Fruit fly (Drosophila melanogaster) whole organism, embryonic: ENCODE measurements around the gene CG32712.

Source experiments
- Blimp-1 ChIP-seq: fragments of 200-800 bp; sonication (Bioruptor generic); optimal IDR thresholded peaks from 3 replicates; lab custom pipeline; 2018; ENCODE audit warnings: missing biosample characterization, missing genetic modification characterization, mild to moderate bottlenecking, moderate library complexity, missing genetic modification reagents
- C15 ChIP-seq: fragments of 200-800 bp; sonication (Bioruptor generic); IDR thresholded peaks from 3 replicates; pipeline ENCODE4 v1.3.6; 2022; ENCODE audit warnings: missing biosample characterization, missing genetic modification characterization
- CG12071 ChIP-seq: fragments of 200-800 bp; sonication (Bioruptor generic); optimal IDR thresholded peaks from 3 replicates; lab custom pipeline; 2018; ENCODE audit warnings: missing biosample characterization, mild to moderate bottlenecking, missing genetic modification characterization
- CG14050 ChIP-seq: fragments of 200-800 bp; sonication (Bioruptor generic); IDR thresholded peaks from 3 replicates; pipeline ENCODE4 v1.3.6; 2022; ENCODE audit warnings: missing biosample characterization, missing genetic modification characterization
- CG14441 ChIP-seq: fragments of 200-800 bp; sonication (Bioruptor generic); IDR thresholded peaks from 2 replicates; pipeline ENCODE4 v1.3.6; 2022; ENCODE audit warnings: missing biosample characterization, missing genetic modification characterization
- CG15514 ChIP-seq: fragments of 200-800 bp; sonication (Bioruptor generic); optimal IDR thresholded peaks from 3 replicates; lab custom pipeline; 2017; ENCODE audit warnings: missing biosample characterization, missing genetic modification characterization, mild to moderate bottlenecking, moderate library complexity, missing genetic modification reagents
- CG15601 ChIP-seq: fragments of 200-800 bp; sonication (Bioruptor generic); optimal IDR thresholded peaks from 3 replicates; lab custom pipeline; 2019; ENCODE audit warnings: missing biosample characterization, mild to moderate bottlenecking, missing genetic modification characterization, moderate library complexity
- CG17328 ChIP-seq: fragments of 200-800 bp; sonication (Bioruptor generic); IDR thresholded peaks from 2 replicates; pipeline ENCODE4 v1.3.6; 2022; ENCODE audit warnings: missing biosample characterization, missing genetic modification characterization
- CG17802 ChIP-seq: fragments of 200-800 bp; sonication (Bioruptor generic); optimal IDR thresholded peaks from 2 replicates; lab custom pipeline; 2018; ENCODE audit warnings: missing biosample characterization, mild to moderate bottlenecking, missing genetic modification characterization, moderate library complexity
- CG1792 ChIP-seq: fragments of 200-800 bp; sonication (Bioruptor generic); optimal IDR thresholded peaks from 2 replicates; lab custom pipeline; 2016; ENCODE audit warnings: missing biosample characterization, missing genetic modification characterization
- CG18262 ChIP-seq: fragments of 200-800 bp; optimal IDR thresholded peaks from 3 replicates; lab custom pipeline; 2019; ENCODE audit warnings: missing biosample characterization, mild to moderate bottlenecking, missing genetic modification characterization, moderate library complexity
- CG2116 ChIP-seq: fragments of 200-800 bp; sonication (Bioruptor generic); optimal IDR thresholded peaks from 3 replicates; lab custom pipeline; 2018; ENCODE audit warnings: missing biosample characterization, mild to moderate bottlenecking, missing genetic modification characterization
- CG2129 ChIP-seq: fragments of 200-800 bp; sonication (Bioruptor generic); IDR thresholded peaks from 2 replicates; pipeline ENCODE4 v1.3.6; 2022; ENCODE audit warnings: missing biosample characterization, missing genetic modification characterization; ENCODE audit not compliant: partially characterized antibody
- CG3065 ChIP-seq: fragments of 200-800 bp; sonication (Bioruptor generic); optimal IDR thresholded peaks from 2 replicates; lab custom pipeline; 2016; ENCODE audit warnings: missing biosample characterization, missing genetic modification characterization
- CG31388 ChIP-seq: fragments of 200-800 bp; sonication (Bioruptor generic); optimal IDR thresholded peaks from 2 replicates; lab custom pipeline; 2016; ENCODE audit warnings: missing biosample characterization, missing genetic modification characterization
- CG33213 ChIP-seq: fragments of 200-800 bp; sonication (Bioruptor generic); optimal IDR thresholded peaks from 3 replicates; lab custom pipeline; 2016; ENCODE audit warnings: missing biosample characterization, missing genetic modification characterization
- CG34422 ChIP-seq: fragments of 200-800 bp; sonication (Bioruptor generic); IDR thresholded peaks from 3 replicates; pipeline ENCODE4 v1.3.6; 2022; ENCODE audit warnings: missing biosample characterization, missing genetic modification characterization
- CG3838 ChIP-seq: fragments of 200-800 bp; sonication (Bioruptor generic); optimal IDR thresholded peaks from 3 replicates; lab custom pipeline; 2016; ENCODE audit warnings: missing biosample characterization, missing genetic modification characterization
- CG4707 ChIP-seq: fragments of 200-800 bp; sonication (Bioruptor generic); optimal IDR thresholded peaks from 2 replicates; lab custom pipeline; 2018; ENCODE audit warnings: missing biosample characterization, mild to moderate bottlenecking, missing genetic modification characterization, moderate library complexity
- CG7987 ChIP-seq: fragments of 200-800 bp; sonication (Bioruptor generic); optimal IDR thresholded peaks from 2 replicates; lab custom pipeline; 2018; ENCODE audit warnings: missing biosample characterization, mild to moderate bottlenecking, missing genetic modification characterization, moderate library complexity
- Dek ChIP-seq: fragments of 200-800 bp; sonication (Bioruptor generic); optimal IDR thresholded peaks from 3 replicates; lab custom pipeline; 2019; ENCODE audit warnings: missing biosample characterization, mild to moderate bottlenecking, missing genetic modification characterization, moderate library complexity
- Dp ChIP-seq: fragments of 200-800 bp; sonication (Bioruptor generic); optimal IDR thresholded peaks from 2 replicates; lab custom pipeline; 2018; ENCODE audit warnings: missing biosample characterization, mild to moderate bottlenecking, missing genetic modification characterization, moderate library complexity
- Dref ChIP-seq: fragments of 200-800 bp; sonication (Bioruptor generic); IDR thresholded peaks from 2 replicates; pipeline ENCODE4 v1.3.6; 2022; ENCODE audit warnings: missing biosample characterization, missing genetic modification characterization
- Drgx ChIP-seq: fragments of 200-800 bp; sonication (Bioruptor generic); IDR thresholded peaks from 2 replicates; pipeline ENCODE4 v1.3.6; 2022; ENCODE audit warnings: missing biosample characterization, missing genetic modification characterization
- E2f1 ChIP-seq: fragments of 200-800 bp; sonication (Bioruptor generic); IDR thresholded peaks from 2 replicates; pipeline ENCODE4 v1.3.6; 2022; ENCODE audit warnings: missing biosample characterization, missing genetic modification characterization
- Gsc ChIP-seq: fragments of 200-800 bp; sonication (Bioruptor generic); IDR thresholded peaks from 2 replicates; pipeline ENCODE4 v1.3.6; 2022; ENCODE audit warnings: missing biosample characterization, missing genetic modification characterization
- Hmr ChIP-seq: fragments of 200-800 bp; sonication (Bioruptor generic); optimal IDR thresholded peaks from 3 replicates; lab custom pipeline; 2017; ENCODE audit warnings: mild to moderate bottlenecking, missing biosample characterization, missing genetic modification reagents, missing genetic modification characterization
- MTF-1 ChIP-seq: fragments of 200-800 bp; sonication (Bioruptor generic); optimal IDR thresholded peaks from 2 replicates; lab custom pipeline; 2018; ENCODE audit warnings: missing biosample characterization, mild to moderate bottlenecking, missing genetic modification characterization, borderline replicate concordance
- Oaz ChIP-seq: fragments of 200-800 bp; sonication (Bioruptor generic); IDR thresholded peaks from 2 replicates; pipeline ENCODE4 v1.3.6; 2022; ENCODE audit warnings: missing biosample characterization, missing genetic modification characterization
- Oli ChIP-seq: fragments of 200-800 bp; sonication (Bioruptor generic); optimal IDR thresholded peaks from 2 replicates; lab custom pipeline; 2018; ENCODE audit warnings: missing biosample characterization, mild to moderate bottlenecking, missing genetic modification characterization, moderate library complexity
- Rx ChIP-seq: fragments of 200-800 bp; sonication (Bioruptor generic); IDR thresholded peaks from 2 replicates; pipeline ENCODE4 v1.3.6; 2022; ENCODE audit warnings: missing biosample characterization, missing genetic modification characterization
- Sin3A ChIP-seq: fragments of >200 bp; optimal IDR thresholded peaks from 2 replicates; lab custom pipeline; 2018
- Spps ChIP-seq: fragments of 200-800 bp; sonication (Bioruptor generic); optimal IDR thresholded peaks from 2 replicates; lab custom pipeline; 2018; ENCODE audit warnings: missing biosample characterization, mild to moderate bottlenecking, missing genetic modification characterization
- Stat92E ChIP-seq, 3 experiments: fragments of >200 bp in 2 of 3; fragments of 200-800 bp in 1 of 3; sonication (Bioruptor generic) in 1 of 3; optimal IDR thresholded peaks; 2 replicates each; lab custom pipeline; 2017 to 2019; ENCODE audit warnings: missing biosample characterization in 3 of 3, missing genetic modification characterization in 3 of 3, mild to moderate bottlenecking in 1 of 3, moderate library complexity in 1 of 3
- bigmax ChIP-seq: fragments of 200-800 bp; sonication (Bioruptor generic); optimal IDR thresholded peaks from 2 replicates; lab custom pipeline; 2018; ENCODE audit warnings: missing biosample characterization, mild to moderate bottlenecking, missing genetic modification characterization
- br ChIP-seq: fragments of >200 bp; optimal IDR thresholded peaks from 2 replicates; lab custom pipeline; 2017
- cwo ChIP-seq: fragments of 200-800 bp; sonication (Bioruptor generic); optimal IDR thresholded peaks from 3 replicates; lab custom pipeline; 2017; ENCODE audit warnings: missing biosample characterization, missing genetic modification characterization, mild to moderate bottlenecking, moderate library complexity, missing genetic modification reagents
- dati ChIP-seq: fragments of 200-800 bp; sonication (Bioruptor generic); IDR thresholded peaks from 2 replicates; pipeline ENCODE4 v1.3.6; 2022; ENCODE audit warnings: missing biosample characterization, missing genetic modification characterization
- dimm ChIP-seq: fragments of 200-800 bp; sonication (Bioruptor generic); IDR thresholded peaks from 2 replicates; pipeline ENCODE4 v1.3.6; 2022; ENCODE audit warnings: missing biosample characterization, missing genetic modification characterization
- insv ChIP-seq, 2 experiments: fragments of 200-800 bp; sonication (Bioruptor generic); optimal IDR thresholded peaks; 3 replicates each; lab custom pipeline; 2016 to 2018; ENCODE audit warnings: missing biosample characterization in 2 of 2, missing genetic modification characterization in 2 of 2
- ken ChIP-seq: fragments of 200-800 bp; sonication (Bioruptor generic); IDR thresholded peaks from 3 replicates; pipeline ENCODE4 v1.3.6; 2022; ENCODE audit warnings: missing biosample characterization, missing genetic modification characterization
- nau ChIP-seq: fragments of 200-800 bp; sonication (Bioruptor generic); optimal IDR thresholded peaks from 3 replicates; lab custom pipeline; 2017; ENCODE audit warnings: missing biosample characterization, mild to moderate bottlenecking, missing genetic modification characterization, missing genetic modification reagents
- nom ChIP-seq: fragments of 200-800 bp; sonication (Bioruptor generic); optimal IDR thresholded peaks from 2 replicates; lab custom pipeline; 2017; ENCODE audit warnings: missing biosample characterization, missing genetic modification characterization, mild to moderate bottlenecking, moderate library complexity, missing genetic modification reagents
- odd ChIP-seq: fragments of 200-800 bp; sonication (Bioruptor generic); optimal IDR thresholded peaks from 2 replicates; lab custom pipeline; 2017; ENCODE audit warnings: missing biosample characterization, mild to moderate bottlenecking, missing genetic modification characterization
- sens-2 ChIP-seq: fragments of 200-800 bp; sonication (Bioruptor generic); IDR thresholded peaks from 2 replicates; pipeline ENCODE4 v1.3.6; 2022; ENCODE audit warnings: missing biosample characterization, missing genetic modification characterization
- sim ChIP-seq: fragments of 200-800 bp; sonication (Bioruptor generic); IDR thresholded peaks from 2 replicates; pipeline ENCODE4 v1.3.6; 2022; ENCODE audit warnings: missing biosample characterization, missing genetic modification characterization
- toy ChIP-seq: fragments of 200-800 bp; sonication (Bioruptor generic); IDR thresholded peaks from 2 replicates; pipeline ENCODE4 v1.3.6; 2022; ENCODE audit warnings: missing biosample characterization, missing genetic modification characterization
- vvl ChIP-seq: fragments of 200-800 bp; sonication (Bioruptor generic); IDR thresholded peaks from 2 replicates; pipeline ENCODE4 v1.3.6; 2022; ENCODE audit warnings: missing biosample characterization, missing genetic modification characterization
- wdn ChIP-seq: fragments of 200-800 bp; sonication (Bioruptor generic); IDR thresholded peaks from 2 replicates; pipeline ENCODE4 v1.3.6; 2022; ENCODE audit warnings: missing biosample characterization, missing genetic modification characterization
- zen2 ChIP-seq: fragments of 200-800 bp; sonication (Bioruptor generic); IDR thresholded peaks from 3 replicates; pipeline ENCODE4 v1.3.6; 2022; ENCODE audit warnings: missing biosample characterization, missing genetic modification characterization; ENCODE audit not compliant: partially characterized antibody

CG32712 gene

DNA sequence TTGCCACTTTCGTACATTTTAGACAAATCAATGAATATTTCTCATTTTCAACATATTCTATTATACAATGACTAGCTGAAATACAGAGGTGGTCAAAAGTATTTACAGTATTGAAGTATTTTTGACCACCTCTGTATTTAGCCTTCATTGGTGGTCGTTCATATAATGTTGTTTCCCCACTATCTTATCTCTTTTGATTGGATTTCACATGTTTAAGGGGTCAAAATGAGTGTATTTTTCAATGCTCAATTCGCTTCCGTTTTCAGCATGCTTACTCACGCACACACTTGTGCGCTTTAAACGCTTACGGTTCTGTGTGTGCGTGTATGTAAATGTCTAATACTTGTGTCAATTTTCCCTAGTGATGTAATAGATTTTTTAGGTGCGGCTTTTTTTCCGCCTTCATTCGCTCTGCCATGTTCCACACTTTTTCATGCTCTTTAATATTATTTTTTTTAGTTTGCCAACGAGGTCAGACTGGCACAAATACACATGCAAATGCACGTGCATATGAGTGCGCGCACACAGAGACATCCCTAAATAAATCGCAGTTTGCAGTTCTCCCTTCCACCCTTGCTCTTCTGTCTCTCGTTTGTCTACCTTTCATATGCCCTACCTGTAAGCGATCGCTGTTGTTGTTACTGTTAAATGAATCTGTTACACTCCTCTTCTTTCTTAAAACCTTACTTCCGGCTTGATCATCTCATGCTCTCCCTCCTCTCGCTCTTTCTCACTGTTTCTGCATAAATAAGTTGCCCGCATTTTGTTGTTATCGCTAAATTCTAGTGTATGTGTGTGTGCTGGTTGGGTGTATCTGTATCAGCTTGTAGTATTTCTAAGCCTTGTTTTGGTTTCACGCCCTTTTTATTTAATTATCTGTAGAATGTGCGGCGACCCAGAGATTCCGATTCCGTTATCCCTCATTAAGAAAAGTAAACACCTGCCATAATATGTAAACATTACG is 21.1 kb downstream of the CG32712 start (continued):
- TF ChIP-seq Stat92E (GFP tag; optimal IDR thresholded peaks at IDR 0.05; lab: Kevin White, UChicago) (peak in 1 of 3 experiments; percentile 2), sens-2 (GFP tag; lab: Robert Waterston, UW) (no peak), Rx (GFP tag; lab: Robert Waterston, UW) (no peak), C15 (GFP tag; lab: Robert Waterston, UW) (no peak), sim (GFP tag; lab: Robert Waterston, UW) (no peak), CG17328 (GFP tag; lab: Robert Waterston, UW) (no peak), Gsc (GFP tag; lab: Robert Waterston, UW) (no peak), insv (GFP tag; optimal IDR thresholded peaks at IDR 0.05; lab: Kevin White, UChicago) (no peak), CG17802 (tag; lab: Kevin White, UChicago) (no peak), Dref (GFP tag; lab: Robert Waterston, UW) (no peak), zen2 (GFP tag; lab: Robert Waterston, UW) (no peak), Drgx (no peak), CG18262 (tag; lab: Kevin White, UChicago) (no peak), MTF-1 (GFP tag; lab: Kevin White, UChicago) (no peak), CG31388 (GFP tag; lab: Kevin White, UChicago) (no peak), CG1792 (GFP tag; lab: Kevin White, UChicago) (no peak), CG14050 (GFP tag; lab: Robert Waterston, UW) (no peak), CG33213 (no peak), Blimp-1 (GFP tag; lab: Kevin White, UChicago) (no peak), wdn (GFP tag; lab: Robert Waterston, UW) (no peak), br (no peak), CG14441 (GFP tag; lab: Robert Waterston, UW) (no peak), ken (no peak), Spps (no peak), CG2129 (GFP tag; lab: Robert Waterston, UW) (no peak), CG7987 (GFP tag; lab: Kevin White, UChicago) (peak; percentile 26), cwo (GFP tag; lab: Kevin White, UChicago) (peak; percentile 25), Hmr (GFP tag; lab: Kevin White, UChicago) (peak; percentile 4), CG4707 (GFP tag; lab: Kevin White, UChicago) (no peak), CG2116 (GFP tag; lab: Kevin White, UChicago) (no peak), CG15514 (no peak), Sin3A (no peak), Oli (no peak), nom (peak; percentile 22), dimm (GFP tag; lab: Robert Waterston, UW) (no peak), CG12071 (GFP tag; lab: Kevin White, UChicago) (no peak), odd (GFP tag; lab: Kevin White, UChicago) (no peak), dati (GFP tag; lab: Robert Waterston, UW) (no peak), Oaz (GFP tag; lab: Robert Waterston, UW) (no peak), nau (GFP tag; lab: Kevin White, UChicago) (no peak), Dp (no peak), vvl (GFP tag; lab: Robert Waterston, UW) (no peak), Dek (tag; lab: Kevin White, UChicago) (no peak), bigmax (no peak), CG34422 (GFP tag; lab: Robert Waterston, UW) (no peak), E2f1 (GFP tag; lab: Robert Waterston, UW) (no peak), CG15601 (tag; lab: Kevin White, UChicago) (no peak), CG3065 (GFP tag; lab: Kevin White, UChicago) (no peak), toy (GFP tag; lab: Robert Waterston, UW) (no peak), CG3838 (GFP tag; lab: Kevin White, UChicago) (no peak)
